Worm (Caenorhabditis elegans) whole organism, L4/young adult: Measurements from ENCODE around the gene C46E10.3.

Experiments
- W03F9.2 ChIP-seq: fragments of 150-350 bp; optimal IDR thresholded peaks from 2 replicates; lab custom pipeline; 2014; ENCODE audit warnings: missing biosample characterization, missing genetic modification characterization
- dao-5 ChIP-seq: sonication (generic microtip); optimal IDR thresholded peaks from 2 replicates; lab custom pipeline; 2016; ENCODE audit warnings: missing genotype, missing genetic modification characterization, moderate library complexity, missing compliant biosample characterization
- him-1 ChIP-seq: sonication (generic microtip); optimal IDR thresholded peaks from 2 replicates; lab custom pipeline; 2016; ENCODE audit warnings: missing genotype, missing genetic modification reagents, missing genetic modification characterization, missing compliant biosample characterization

- TF ChIP-seq him-1 (tag; lab: Kevin White, UChicago) (no peak), dao-5 (tag; lab: Kevin White, UChicago) (no peak), W03F9.2 (tag; lab: Kevin White, UChicago) (no peak)
Observed at ce11 chrII:3748719-3749118, 27.6 kb downstream of the C46E10.3 start, which contains the start of gene fbxb-90.
